Worm (Caenorhabditis elegans) whole organism, L4 larva: ENCODE results near the gene C15H9.3.

Source experiments
- F26F4.8 ChIP-seq: fragments of 200-800 bp; sonication (Bioruptor generic); conservative IDR thresholded peaks from 2 replicates; pipeline ENCODE4 v1.3.6; 2022; ENCODE audit warnings: missing genetic modification characterization, missing compliant biosample characterization
- F44E2.7 ChIP-seq: fragments of 200-800 bp; sonication (Bioruptor generic); IDR thresholded peaks from 2 replicates; pipeline ENCODE4 v2.1.2; 2022; ENCODE audit warnings: missing genetic modification characterization, missing compliant biosample characterization
- Y5F2A.4 ChIP-seq: fragments of 200-800 bp; sonication (Bioruptor generic); optimal IDR thresholded peaks from 2 replicates; lab custom pipeline; 2018; ENCODE audit warnings: mild to moderate bottlenecking, missing genetic modification characterization, missing compliant biosample characterization
- Y75B8A.6 ChIP-seq: fragments of 200-800 bp; sonication (Bioruptor generic); IDR thresholded peaks from 2 replicates; pipeline ENCODE4 v1.3.6; 2022; ENCODE audit warnings: missing genetic modification reagents, missing genetic modification characterization, missing compliant biosample characterization
- aly-2 ChIP-seq: sonication (generic microtip); optimal IDR thresholded peaks from 2 replicates; lab custom pipeline; 2018; ENCODE audit warnings: missing biosample characterization, missing genetic modification characterization
- ama-1 ChIP-seq: fragments of 150-350 bp; optimal IDR thresholded peaks from 2 replicates; lab custom pipeline; 2014; ENCODE audit warnings: inconsistent platforms, mixed read lengths
- ceh-32 ChIP-seq: sonication (generic microtip); optimal IDR thresholded peaks from 2 replicates; lab custom pipeline; 2016; ENCODE audit warnings: mild to moderate bottlenecking, missing genetic modification characterization, missing compliant biosample characterization; ENCODE audit not compliant: poor library complexity
- ces-1 ChIP-seq: fragments of 150-350 bp; sonication (generic microtip); optimal IDR thresholded peaks from 4 replicates; lab custom pipeline; 2014; ENCODE audit warnings: missing biosample characterization, missing genetic modification reagents, missing genetic modification characterization
- cey-2 ChIP-seq: sonication (generic microtip); optimal IDR thresholded peaks from 3 replicates; lab custom pipeline; 2017; ENCODE audit warnings: missing genetic modification characterization, mild to moderate bottlenecking, missing compliant biosample characterization, antibody characterized with exemption, borderline replicate concordance; ENCODE audit not compliant: insufficient read depth
- dmd-6 ChIP-seq: fragments of 200-800 bp; sonication (Bioruptor generic); IDR thresholded peaks from 2 replicates; pipeline ENCODE4 v1.3.6; 2022; ENCODE audit warnings: missing genetic modification reagents, missing genetic modification characterization, missing compliant biosample characterization
- dmd-8 ChIP-seq: fragments of 200-800 bp; sonication (Bioruptor generic); IDR thresholded peaks from 2 replicates; pipeline ENCODE4 v1.3.6; 2022; ENCODE audit warnings: missing genetic modification characterization, missing compliant biosample characterization
- dmd-9 ChIP-seq: fragments of 200-800 bp; sonication (Bioruptor generic); IDR thresholded peaks from 2 replicates; pipeline ENCODE4 v1.3.6; 2022; ENCODE audit warnings: missing genetic modification reagents, missing genetic modification characterization, missing compliant biosample characterization
- dve-1 ChIP-seq: sonication (generic microtip); optimal IDR thresholded peaks from 2 replicates; lab custom pipeline; 2017; ENCODE audit warnings: antibody characterized with exemption, mild to moderate bottlenecking, missing genetic modification characterization, missing compliant biosample characterization; ENCODE audit not compliant: insufficient read depth
- egl-27 ChIP-seq: sonication (generic microtip); optimal IDR thresholded peaks from 3 replicates; lab custom pipeline; 2017; ENCODE audit warnings: missing biosample characterization, missing genetic modification reagents, missing genetic modification characterization
- egl-43 ChIP-seq: fragments of 200-800 bp; sonication (Bioruptor generic); IDR thresholded peaks from 2 replicates; pipeline ENCODE4 v1.3.6; 2022; ENCODE audit warnings: missing genetic modification reagents, missing genetic modification characterization, missing compliant biosample characterization
- gei-8 ChIP-seq: fragments of 200-800 bp; sonication (Bioruptor generic); optimal IDR thresholded peaks from 2 replicates; lab custom pipeline; 2018; ENCODE audit warnings: mild to moderate bottlenecking, missing genetic modification characterization, missing compliant biosample characterization
- hif-1 ChIP-seq, 2 experiments: sonication (generic microtip); optimal IDR thresholded peaks; 2 replicates each; lab custom pipeline; 2016 to 2017; ENCODE audit warnings: missing compliant biosample characterization in 2 of 2, missing genetic modification characterization in 2 of 2, missing genetic modification reagents in 2 of 2, missing genotype in 2 of 2, mild to moderate bottlenecking in 1 of 2
- hlh-11 ChIP-seq: fragments of 200-800 bp; sonication (Bioruptor generic); optimal IDR thresholded peaks from 2 replicates; lab custom pipeline; 2018; ENCODE audit warnings: mild to moderate bottlenecking, missing genetic modification characterization, missing compliant biosample characterization
- hmg-1.1 ChIP-seq: fragments of 200-800 bp; sonication (Bioruptor generic); IDR thresholded peaks from 2 replicates; pipeline ENCODE4 v1.3.6; 2022; ENCODE audit warnings: missing genetic modification reagents, missing genetic modification characterization, missing compliant biosample characterization
- jun-1 ChIP-seq: fragments of 150-350 bp; optimal IDR thresholded peaks from 2 replicates; lab custom pipeline; 2014; ENCODE audit warnings: missing biosample characterization, missing genetic modification reagents, missing genetic modification characterization
- lin-13 ChIP-seq: fragments of 150-350 bp; optimal IDR thresholded peaks from 2 replicates; lab custom pipeline; 2014; ENCODE audit warnings: missing biosample characterization, missing genetic modification reagents, missing genetic modification characterization
- lin-39 ChIP-seq: fragments of 150-350 bp; optimal IDR thresholded peaks from 2 replicates; lab custom pipeline; 2014; ENCODE audit warnings: missing biosample characterization, missing genetic modification reagents, missing genetic modification characterization
- lir-3 ChIP-seq: sonication (generic microtip); optimal IDR thresholded peaks from 2 replicates; lab custom pipeline; 2016; ENCODE audit warnings: mild to moderate bottlenecking, missing genetic modification characterization, missing compliant biosample characterization
- lsy-2 ChIP-seq, 2 experiments: fragments of 150-350 bp in 1 of 2; sonication (generic microtip) in 1 of 2; optimal IDR thresholded peaks; 2 replicates each; lab custom pipeline; 2014 to 2017; ENCODE audit warnings: missing biosample characterization in 2 of 2, missing genetic modification characterization in 2 of 2
- mes-2 ChIP-seq: sonication (generic microtip); optimal IDR thresholded peaks from 2 replicates; lab custom pipeline; 2016; ENCODE audit warnings: missing genotype, mild to moderate bottlenecking, missing genetic modification characterization, missing compliant biosample characterization; ENCODE audit not compliant: poor library complexity, severe bottlenecking
- mxl-2 ChIP-seq: fragments of 200-800 bp; sonication (Bioruptor generic); conservative IDR thresholded peaks from 2 replicates; pipeline ENCODE4 v1.3.6; 2022; ENCODE audit warnings: missing genetic modification reagents, missing genetic modification characterization, missing compliant biosample characterization
- mxl-3 ChIP-seq: fragments of 200-800 bp; sonication (Bioruptor generic); optimal IDR thresholded peaks from 2 replicates; lab custom pipeline; 2018; ENCODE audit warnings: mild to moderate bottlenecking, missing genetic modification characterization, missing compliant biosample characterization
- nhr-10 ChIP-seq: fragments of 150-350 bp; optimal IDR thresholded peaks from 2 replicates; lab custom pipeline; 2014; ENCODE audit warnings: missing biosample characterization, missing genetic modification characterization
- nhr-102 ChIP-seq: sonication (generic microtip); optimal IDR thresholded peaks from 2 replicates; lab custom pipeline; 2016; ENCODE audit warnings: mild to moderate bottlenecking, missing genetic modification characterization, moderate library complexity, missing compliant biosample characterization
- nhr-28 ChIP-seq: fragments of 150-350 bp; optimal IDR thresholded peaks from 2 replicates; lab custom pipeline; 2014; ENCODE audit warnings: missing biosample characterization, missing genetic modification characterization
- nhr-76 ChIP-seq: fragments of 150-350 bp; optimal IDR thresholded peaks from 2 replicates; lab custom pipeline; 2014; ENCODE audit warnings: missing biosample characterization, missing genetic modification characterization
- rbr-2 ChIP-seq: sonication (generic microtip); optimal IDR thresholded peaks from 2 replicates; lab custom pipeline; 2016; ENCODE audit warnings: missing genotype, missing genetic modification characterization, missing compliant biosample characterization
- sdz-12 ChIP-seq: fragments of 200-800 bp; sonication (Bioruptor generic); optimal IDR thresholded peaks from 2 replicates; lab custom pipeline; 2018; ENCODE audit warnings: mild to moderate bottlenecking, missing genetic modification characterization, missing compliant biosample characterization
- snpc-1.2 ChIP-seq: fragments of 200-800 bp; sonication (Bioruptor generic); IDR thresholded peaks from 2 replicates; pipeline ENCODE4 v1.3.6; 2022; ENCODE audit warnings: missing genetic modification reagents, missing genetic modification characterization, missing compliant biosample characterization
- spr-3 ChIP-seq: fragments of 200-800 bp; sonication (Bioruptor generic); optimal IDR thresholded peaks from 2 replicates; lab custom pipeline; 2018; ENCODE audit warnings: mild to moderate bottlenecking, missing genetic modification characterization, missing compliant biosample characterization
- vab-7 ChIP-seq: fragments of 200-800 bp; sonication (Bioruptor generic); IDR thresholded peaks from 2 replicates; pipeline ENCODE4 v1.3.6; 2022; ENCODE audit warnings: missing genetic modification reagents, missing genetic modification characterization, missing compliant biosample characterization
- zag-1 ChIP-seq: fragments of 150-350 bp; optimal IDR thresholded peaks from 2 replicates; lab custom pipeline; 2014; ENCODE audit warnings: missing biosample characterization, missing genetic modification characterization
- zfp-2 ChIP-seq: sonication (generic microtip); optimal IDR thresholded peaks from 2 replicates; lab custom pipeline; 2016; ENCODE audit warnings: mild to moderate bottlenecking, missing genetic modification characterization, missing compliant biosample characterization
- zip-11 ChIP-seq: fragments of 200-800 bp; sonication (Bioruptor generic); IDR thresholded peaks from 2 replicates; pipeline ENCODE4 v1.3.6; 2022; ENCODE audit warnings: missing genetic modification characterization, missing compliant biosample characterization
- zip-2 ChIP-seq: fragments of 150-350 bp; optimal IDR thresholded peaks from 2 replicates; lab custom pipeline; 2014; ENCODE audit warnings: missing biosample characterization, missing genetic modification characterization
- ztf-11 ChIP-seq: fragments of 150-350 bp; optimal IDR thresholded peaks from 2 replicates; lab custom pipeline; 2014; ENCODE audit warnings: missing biosample characterization, missing genetic modification characterization

The C15H9.3 gene

ce11 chrX:6081793-6082192 lies 33.8 kb upstream of the C15H9.3 start (continued):
- TF ChIP-seq Y5F2A.4 (GFP tag; lab: Kevin White, UChicago): no peak
- TF ChIP-seq spr-3 (GFP tag; lab: Kevin White, UChicago): no peak
- no peak for TF ChIP-seq rbr-2 (tag; lab: Kevin White, UChicago)
- no peak for TF ChIP-seq egl-43 (GFP tag; lab: Robert Waterston, UW)
- TF ChIP-seq dmd-9: no peak
- TF ChIP-seq ces-1: no peak
- TF ChIP-seq F26F4.8: no peak
- no peak for TF ChIP-seq lin-13 (GFP tag; lab: Kevin White, UChicago)
- TF ChIP-seq nhr-10 (tag; lab: Kevin White, UChicago): no peak
- no peak for TF ChIP-seq F44E2.7 (GFP tag; lab: Robert Waterston, UW)
- no peak for TF ChIP-seq mxl-2
- TF ChIP-seq aly-2 (tag; lab: Kevin White, UChicago): no peak
- no peak for TF ChIP-seq cey-2 (tag; lab: Kevin White, UChicago)
- TF ChIP-seq nhr-76: no peak
- no peak for TF ChIP-seq lsy-2 (tag; optimal IDR thresholded peaks at IDR 0.05; lab: Kevin White, UChicago)
- no peak for TF ChIP-seq nhr-102 (tag; lab: Kevin White, UChicago)
- no peak for TF ChIP-seq jun-1 (tag; lab: Kevin White, UChicago)
- TF ChIP-seq zip-11 (GFP tag; lab: Robert Waterston, UW): no peak
- TF ChIP-seq dmd-6 (GFP tag; lab: Robert Waterston, UW): peak; percentile 48; the same call in 1 of the 2 replicates
- TF ChIP-seq hlh-11: peak; percentile 3
- TF ChIP-seq zip-2 (tag; lab: Kevin White, UChicago): no peak
- TF ChIP-seq hif-1 (tag; optimal IDR thresholded peaks at IDR 0.05; lab: Kevin White, UChicago): no peak
- TF ChIP-seq mes-2 (tag; lab: Kevin White, UChicago): no peak
- TF ChIP-seq mxl-3 (GFP tag; lab: Kevin White, UChicago): no peak
- peak; percentile 81 for TF ChIP-seq nhr-28 (tag; lab: Kevin White, UChicago)
- no peak for TF ChIP-seq ama-1 (lab: Kevin White, UChicago)

- TF ChIP-seq egl-27 (tag; lab: Kevin White, UChicago) (no peak), lir-3 (tag; lab: Kevin White, UChicago) (no peak), lin-39 (tag; lab: Kevin White, UChicago) (no peak), sdz-12 (GFP tag; lab: Kevin White, UChicago) (no peak), hlh-11 (no peak), ceh-32 (tag; lab: Kevin White, UChicago) (no peak), gei-8 (GFP tag; lab: Kevin White, UChicago) (no peak), vab-7 (GFP tag; lab: Robert Waterston, UW) (no peak), zag-1 (tag; lab: Kevin White, UChicago) (no peak), dve-1 (tag; lab: Kevin White, UChicago) (no peak), cey-2 (tag; lab: Kevin White, UChicago) (no peak), snpc-1.2 (GFP tag; lab: Robert Waterston, UW) (no peak), zip-2 (tag; lab: Kevin White, UChicago) (no peak), zfp-2 (tag; lab: Kevin White, UChicago) (no peak), hmg-1.1 (GFP tag; lab: Robert Waterston, UW) (no peak), ztf-11 (tag; lab: Kevin White, UChicago) (no peak), Y5F2A.4 (GFP tag; lab: Kevin White, UChicago) (no peak), Y75B8A.6 (GFP tag; lab: Robert Waterston, UW) (no peak), dmd-8 (GFP tag; lab: Robert Waterston, UW) (no peak), ces-1 (no peak)
Measured at ce11 chrX:6082660-6083059, 32.9 kb upstream of the C15H9.3 start, which contains the start of gene C45B2.3. Gene C45B2.3, plus strand, starts transcription at chrX:6082960.
